Worm (Caenorhabditis elegans) whole organism, L3 larva: Measurements from ENCODE around the gene npp-25.
A peak's percentile ranks its signal among the peaks of the same experiment; 100 is the strongest.

Experiments
- ama-1 ChIP-seq: fragments of 150-350 bp; optimal IDR thresholded peaks from 2 replicates; lab custom pipeline; 2018
- egl-27 ChIP-seq: sonication (generic microtip); optimal IDR thresholded peaks from 4 replicates; lab custom pipeline; 2017; ENCODE audit warnings: missing biosample characterization, missing genetic modification reagents, missing genetic modification characterization
- elt-3 ChIP-seq, 3 experiments: fragments of 150-350 bp in 1 of 3; sonication (generic microtip) in 2 of 3; optimal IDR thresholded peaks; 2 replicates in 2 of 3; 4 replicates in 1 of 3; lab custom pipeline; 2014 to 2017; ENCODE audit warnings: missing biosample characterization in 3 of 3, missing genetic modification characterization in 3 of 3
- jun-1 ChIP-seq: fragments of 150-350 bp; optimal IDR thresholded peaks from 2 replicates; lab custom pipeline; 2014; ENCODE audit warnings: missing biosample characterization, missing genetic modification reagents, missing genetic modification characterization
- nhr-11 ChIP-seq: fragments of 150-350 bp; optimal IDR thresholded peaks from 2 replicates; lab custom pipeline; 2014; ENCODE audit warnings: missing biosample characterization, missing genetic modification characterization
- nhr-12 ChIP-seq: fragments of 150-350 bp; optimal IDR thresholded peaks from 2 replicates; lab custom pipeline; 2014; ENCODE audit warnings: missing biosample characterization, missing genetic modification characterization
- nhr-28 ChIP-seq: fragments of 150-350 bp; optimal IDR thresholded peaks from 2 replicates; lab custom pipeline; 2014; ENCODE audit warnings: missing biosample characterization, missing genetic modification characterization
- pha-4 ChIP-seq: fragments of 150-350 bp; optimal IDR thresholded peaks from 2 replicates; lab custom pipeline; 2014; ENCODE audit warnings: missing biosample characterization, missing genetic modification reagents, missing genetic modification characterization
- skn-1 ChIP-seq: fragments of 150-350 bp; optimal IDR thresholded peaks from 2 replicates; lab custom pipeline; 2014; ENCODE audit warnings: missing biosample characterization, missing genetic modification characterization
- unc-62 ChIP-seq: fragments of 150-350 bp; sonication (generic microtip); optimal IDR thresholded peaks from 4 replicates; lab custom pipeline; 2014; ENCODE audit warnings: missing biosample characterization, missing genetic modification reagents, missing genetic modification characterization

DNA sequence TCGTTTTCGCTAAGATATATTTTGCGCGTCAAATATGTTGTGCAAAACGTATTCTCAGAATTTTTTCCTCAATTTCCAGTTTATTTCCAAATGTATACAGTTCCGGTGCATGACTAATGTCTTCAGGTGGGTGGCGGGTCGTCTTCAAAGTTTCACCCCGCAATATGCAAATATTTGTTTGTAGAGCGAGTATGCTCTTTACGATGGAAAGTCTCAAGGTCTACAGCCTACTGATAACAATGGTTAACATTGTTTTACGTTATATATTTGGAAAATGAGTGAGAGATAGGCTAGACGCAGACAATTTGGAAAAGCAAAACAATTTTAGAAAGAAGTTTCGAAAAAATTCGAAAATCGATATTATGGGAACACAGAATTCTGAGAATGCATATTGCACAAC, 7.9 kb downstream of the npp-25 start:
- no peak for TF ChIP-seq jun-1 (tag; lab: Kevin White, UChicago)
- TF ChIP-seq nhr-11, result no peak
- TF ChIP-seq elt-3 (tag; optimal IDR thresholded peaks at IDR 0.05; lab: Kevin White, UChicago), result no peak
- TF ChIP-seq skn-1 (tag; lab: Kevin White, UChicago), result no peak
- TF ChIP-seq ama-1 (lab: Kevin White, UChicago), result no peak
- TF ChIP-seq pha-4 (tag; lab: Kevin White, UChicago), result peak; percentile 56
- TF ChIP-seq egl-27 (tag; lab: Kevin White, UChicago), result no peak
- no peak for TF ChIP-seq unc-62 (GFP tag; lab: Kevin White, UChicago)
- TF ChIP-seq nhr-28 (tag; lab: Kevin White, UChicago), result no peak
- TF ChIP-seq nhr-12, result no peak
